Fruit fly (Drosophila melanogaster): ENCODE data around the gene CG33939.

- TF ChIP-seq CG8478 (optimal IDR thresholded peaks at IDR 0.05): no peak
- no peak for TF ChIP-seq psq (optimal IDR thresholded peaks at IDR 0.05)
- no peak for TF ChIP-seq pan (optimal IDR thresholded peaks at IDR 0.05)
- TF ChIP-seq usp (GFP tag; optimal IDR thresholded peaks at IDR 0.05): no peak
- TF ChIP-seq Dll (optimal IDR thresholded peaks at IDR 0.05): no peak
- TF ChIP-seq EcR (GFP tag; optimal IDR thresholded peaks at IDR 0.05): no peak
These were observed 10.0 kb downstream of the CG33939 start for dm6 chrX:19164726-19165125.

All from whole organism.